Worm (Caenorhabditis elegans) whole organism, young adult: Measurements from ENCODE around the gene unc-112.
A peak's percentile ranks its signal among the peaks of the same experiment; 100 is the strongest.

Experiments used
- B0261.1 ChIP-seq: sonication (generic microtip); optimal IDR thresholded peaks from 2 replicates; lab custom pipeline; 2016; ENCODE audit warnings: mild to moderate bottlenecking, missing genetic modification characterization, moderate library complexity, missing compliant biosample characterization
- F23B12.7 ChIP-seq: sonication (generic microtip); optimal IDR thresholded peaks from 2 replicates; lab custom pipeline; 2017; ENCODE audit warnings: missing genetic modification characterization, mild to moderate bottlenecking, missing compliant biosample characterization, antibody characterized with exemption, moderate library complexity; ENCODE audit not compliant: insufficient read depth
- K11D2.4 ChIP-seq: fragments of 200-800 bp; sonication (Bioruptor generic); IDR thresholded peaks from 2 replicates; pipeline ENCODE4 v1.3.6; 2022; ENCODE audit warnings: missing genetic modification reagents, missing genetic modification characterization, missing compliant biosample characterization
- T26A5.8 ChIP-seq: sonication (generic microtip); optimal IDR thresholded peaks from 2 replicates; lab custom pipeline; 2016; ENCODE audit warnings: missing genetic modification characterization, missing compliant biosample characterization
- ama-1 ChIP-seq, 3 experiments: fragments of 150-350 bp in 1 of 3; sonication (generic microtip) in 2 of 3; optimal IDR thresholded peaks; 2 replicates each; lab custom pipeline; 2014 to 2018; ENCODE audit warnings: missing biosample characterization in 2 of 3, missing genetic modification characterization in 2 of 3, missing genetic modification reagents in 2 of 3
- aptf-2 ChIP-seq: fragments of 200-800 bp; sonication (Bioruptor generic); conservative IDR thresholded peaks from 2 replicates; pipeline ENCODE4 v1.3.6; 2022; ENCODE audit warnings: missing genetic modification reagents, missing genetic modification characterization, missing compliant biosample characterization
- bed-1 ChIP-seq: fragments of 200-800 bp; sonication (Bioruptor generic); IDR thresholded peaks from 2 replicates; pipeline ENCODE4 v1.3.6; 2022; ENCODE audit warnings: missing genetic modification reagents, missing genetic modification characterization, missing compliant biosample characterization
- cebp-2 ChIP-seq: fragments of 200-800 bp; sonication (Bioruptor generic); IDR thresholded peaks from 2 replicates; pipeline ENCODE4 v1.3.6; 2022; ENCODE audit warnings: missing genetic modification characterization, missing compliant biosample characterization
- ceh-58 ChIP-seq: fragments of 200-800 bp; sonication (Bioruptor generic); IDR thresholded peaks from 2 replicates; pipeline ENCODE4 v1.3.6; 2022; ENCODE audit warnings: missing genetic modification characterization, missing compliant biosample characterization
- die-1 ChIP-seq: sonication (generic microtip); optimal IDR thresholded peaks from 2 replicates; lab custom pipeline; 2016; ENCODE audit warnings: missing genotype, mild to moderate bottlenecking, missing genetic modification characterization, missing compliant biosample characterization
- dox-1 ChIP-seq: fragments of 200-800 bp; sonication (Bioruptor generic); IDR thresholded peaks from 2 replicates; pipeline ENCODE4 v1.3.6; 2022; ENCODE audit warnings: missing genetic modification reagents, missing genetic modification characterization, missing compliant biosample characterization
- egrh-3 ChIP-seq: fragments of 200-800 bp; sonication (Bioruptor generic); IDR thresholded peaks from 2 replicates; pipeline ENCODE4 v1.3.6; 2022; ENCODE audit warnings: missing genetic modification reagents, missing genetic modification characterization, missing compliant biosample characterization
- hmg-1.2 ChIP-seq: fragments of 200-800 bp; sonication (Bioruptor generic); IDR thresholded peaks from 2 replicates; pipeline ENCODE4 v1.3.6; 2022; ENCODE audit warnings: missing genetic modification reagents, missing genetic modification characterization, missing compliant biosample characterization
- hrde-1 ChIP-seq: sonication (generic microtip); optimal IDR thresholded peaks from 2 replicates; lab custom pipeline; 2016; ENCODE audit warnings: missing genetic modification characterization, mild to moderate bottlenecking, missing compliant biosample characterization, moderate library complexity, missing genotype, missing genetic modification reagents, borderline replicate concordance
- let-526 ChIP-seq: fragments of 200-800 bp; sonication (Bioruptor generic); IDR thresholded peaks from 2 replicates; pipeline ENCODE4 v1.3.6; 2022; ENCODE audit warnings: missing genetic modification reagents, missing genetic modification characterization, missing compliant biosample characterization
- let-607 ChIP-seq, 2 experiments: fragments of 200-800 bp in 1 of 2; sonication (Bioruptor generic) in 1 of 2; sonication (generic microtip) in 1 of 2; optimal IDR thresholded peaks; 2 replicates each; lab custom pipeline; 2016 to 2018; ENCODE audit warnings: mild to moderate bottlenecking in 2 of 2, missing compliant biosample characterization in 2 of 2, missing genetic modification characterization in 2 of 2, moderate library complexity in 2 of 2, missing genotype in 1 of 2
- lin-26 ChIP-seq: fragments of 200-800 bp; sonication (Bioruptor generic); IDR thresholded peaks from 2 replicates; pipeline ENCODE4 v1.3.6; 2022; ENCODE audit warnings: missing genetic modification reagents, missing genetic modification characterization, missing compliant biosample characterization
- lir-1 ChIP-seq: fragments of 200-800 bp; sonication (Bioruptor generic); conservative IDR thresholded peaks from 2 replicates; pipeline ENCODE4 v1.3.6; 2022; ENCODE audit warnings: missing genetic modification reagents, missing genetic modification characterization, missing compliant biosample characterization
- madf-3 ChIP-seq: fragments of 200-800 bp; sonication (Bioruptor generic); IDR thresholded peaks from 2 replicates; pipeline ENCODE4 v1.3.6; 2022; ENCODE audit warnings: missing genetic modification reagents, missing genetic modification characterization, missing compliant biosample characterization
- madf-8 ChIP-seq: fragments of 200-800 bp; sonication (Bioruptor generic); conservative IDR thresholded peaks from 2 replicates; pipeline ENCODE4 v1.3.6; 2022; ENCODE audit warnings: missing genetic modification reagents, missing genetic modification characterization, missing compliant biosample characterization
- nhr-90 ChIP-seq: sonication (generic microtip); optimal IDR thresholded peaks from 2 replicates; lab custom pipeline; 2016; ENCODE audit warnings: missing genotype, mild to moderate bottlenecking, missing genetic modification characterization, missing compliant biosample characterization
- rcor-1 ChIP-seq: fragments of 200-800 bp; sonication (Bioruptor generic); IDR thresholded peaks from 2 replicates; pipeline ENCODE4 v1.3.6; 2022; ENCODE audit warnings: missing genetic modification reagents, missing genetic modification characterization, missing compliant biosample characterization
- rec-8 ChIP-seq, 2 experiments: sonication (generic microtip); optimal IDR thresholded peaks; 2 replicates each; lab custom pipeline; 2016; ENCODE audit warnings: mild to moderate bottlenecking in 2 of 2, missing genetic modification characterization in 2 of 2, missing genetic modification reagents in 2 of 2, missing genotype in 2 of 2, missing biosample characterization in 1 of 2, missing compliant biosample characterization in 1 of 2, moderate library complexity in 1 of 2
- snpc-4 ChIP-seq, 5 experiments: fragments of 150-350 bp in 1 of 5; sonication (generic microtip) in 4 of 5; optimal IDR thresholded peaks; 2 replicates each; lab custom pipeline; 2014 to 2018; ENCODE audit warnings: missing genetic modification characterization in 5 of 5, missing biosample characterization in 3 of 5, antibody characterized with exemption in 2 of 5, mild to moderate bottlenecking in 2 of 5, missing compliant biosample characterization in 2 of 5, missing genotype in 2 of 5, moderate library complexity in 2 of 5, missing genetic modification reagents in 1 of 5
- tbp1 ChIP-seq: fragments of 200-800 bp; sonication (Bioruptor generic); optimal IDR thresholded peaks from 2 replicates; lab custom pipeline; 2018; ENCODE audit warnings: mild to moderate bottlenecking, missing genetic modification characterization, missing compliant biosample characterization
- zfh-2 ChIP-seq: fragments of 200-800 bp; sonication (Bioruptor generic); conservative IDR thresholded peaks from 2 replicates; pipeline ENCODE4 v1.3.6; 2022; ENCODE audit warnings: missing genetic modification reagents, missing genetic modification characterization, missing compliant biosample characterization
- ztf-18 ChIP-seq: sonication (generic microtip); optimal IDR thresholded peaks from 2 replicates; lab custom pipeline; 2016; ENCODE audit warnings: missing genotype, mild to moderate bottlenecking, missing genetic modification characterization, missing compliant biosample characterization
- ztf-26 ChIP-seq: sonication (generic microtip); optimal IDR thresholded peaks from 2 replicates; lab custom pipeline; 2017; ENCODE audit warnings: missing genetic modification characterization, missing compliant biosample characterization
- ztf-3 ChIP-seq: fragments of 200-800 bp; sonication (Bioruptor generic); optimal IDR thresholded peaks from 2 replicates; lab custom pipeline; 2018; ENCODE audit warnings: mild to moderate bottlenecking, missing genetic modification characterization, missing compliant biosample characterization

The unc-112 gene

ce11 chrV:14696604-14697307, at the start of gene unc-112 (continued):
- TF ChIP-seq lir-1 (GFP tag; lab: Robert Waterston, UW) (no peak), let-526 (GFP tag; lab: Robert Waterston, UW) (0 out of 2 replicates have a peak, but pooled peaks have one; percentile 39), ama-1 (optimal IDR thresholded peaks at IDR 0.05; lab: Kevin White, UChicago) (no peak), ama-1 (GFP tag; optimal IDR thresholded peaks at IDR 0.05; lab: Kevin White, UChicago) (no peak), rcor-1 (peak; percentile 37; the same call in 1 of the 2 replicates), madf-3 (GFP tag; lab: Robert Waterston, UW) (0 out of 2 replicates have a peak, but pooled peaks have one; percentile 12), nhr-90 (tag; lab: Kevin White, UChicago) (no peak), tbp1 (GFP tag; lab: Kevin White, UChicago) (peak; percentile 32), let-607 (tag; optimal IDR thresholded peaks at IDR 0.05; lab: Kevin White, UChicago) (peak; percentile 25 to 29), ceh-58 (GFP tag; lab: Robert Waterston, UW) (no peak), ztf-26 (peak; percentile 28), hmg-1.2 (GFP tag; lab: Robert Waterston, UW) (peak; percentile 86), F23B12.7 (tag; lab: Kevin White, UChicago) (peak; percentile 81), cebp-2 (GFP tag; lab: Robert Waterston, UW) (no peak), ztf-18 (tag; lab: Kevin White, UChicago) (peak; percentile 48), dox-1 (peak; percentile 90), snpc-4 (GFP tag; optimal IDR thresholded peaks at IDR 0.05; lab: Kevin White, UChicago) (peak; percentile 46), snpc-4 (tag; optimal IDR thresholded peaks at IDR 0.05; lab: Kevin White, UChicago) (peak; percentile 31 to 76 (median 56)), K11D2.4 (0 out of 2 replicates have a peak, but pooled peaks have one; percentile 26), bed-1 (GFP tag; lab: Robert Waterston, UW) (no peak), madf-8 (GFP tag; lab: Robert Waterston, UW) (no peak)

ce11 chrV:14744824-14745223, 48.4 kb upstream of the unc-112 start:
- 0 out of 2 replicates have a peak, but pooled peaks have one; percentile 14 for TF ChIP-seq lin-26 (GFP tag; lab: Robert Waterston, UW)
- peak; percentile 69 for TF ChIP-seq egrh-3 (GFP tag; lab: Robert Waterston, UW)
- no peak for TF ChIP-seq K11D2.4
- TF ChIP-seq zfh-2, result peak; percentile 85

ce11 chrV:14743438-14743837, 47.0 kb upstream of the unc-112 start:
- peak; percentile 74; the same call in 1 of the 2 replicates for TF ChIP-seq egrh-3 (GFP tag; lab: Robert Waterston, UW)

- TF ChIP-seq egrh-3 (GFP tag; lab: Robert Waterston, UW), result peak; percentile 78; the same call in 1 of the 2 replicates
Measured at ce11 chrV:14742898-14743297, 46.4 kb upstream of the unc-112 start.

ce11 chrV:14741233-14741632, 44.8 kb upstream of the unc-112 start, which contains the start of gene Y50E8A.6:
Y50E8A.6 (minus strand) TSS chrV:14741333.
- TF ChIP-seq ztf-3 (no peak), bed-1 (GFP tag; lab: Robert Waterston, UW) (no peak), B0261.1 (tag; lab: Kevin White, UChicago) (no peak), T26A5.8 (tag; lab: Kevin White, UChicago) (no peak), rec-8 (tag; optimal IDR thresholded peaks at IDR 0.05; lab: Kevin White, UChicago) (no peak), aptf-2 (GFP tag; lab: Robert Waterston, UW) (no peak), die-1 (tag; lab: Kevin White, UChicago) (no peak), hrde-1 (tag; lab: Kevin White, UChicago) (no peak)
